Worm (Caenorhabditis elegans) whole organism, late embryonic: Measurements from ENCODE around the gene ZK792.7.

Experiments used
- C08G9.2 ChIP-seq: sonication (generic microtip); optimal IDR thresholded peaks from 2 replicates; lab custom pipeline; 2016; ENCODE audit warnings: mild to moderate bottlenecking, missing genetic modification characterization, moderate library complexity, missing compliant biosample characterization
- F13H6.1 ChIP-seq: sonication (generic microtip); optimal IDR thresholded peaks from 2 replicates; lab custom pipeline; 2016; ENCODE audit warnings: missing genetic modification characterization, missing compliant biosample characterization
- K02D7.2 ChIP-seq: sonication (generic microtip); optimal IDR thresholded peaks from 2 replicates; lab custom pipeline; 2017; ENCODE audit warnings: mild to moderate bottlenecking, missing genetic modification characterization, missing compliant biosample characterization
- K09A11.1 ChIP-seq: sonication (generic microtip); optimal IDR thresholded peaks from 2 replicates; lab custom pipeline; 2017; ENCODE audit warnings: antibody characterized with exemption, mild to moderate bottlenecking, missing genetic modification characterization, missing compliant biosample characterization; ENCODE audit not compliant: insufficient read depth
- T23F11.4 ChIP-seq: fragments of 200-800 bp; sonication (Bioruptor generic); optimal IDR thresholded peaks from 2 replicates; lab custom pipeline; 2018; ENCODE audit warnings: mild to moderate bottlenecking, missing genetic modification characterization, missing compliant biosample characterization
- ama-1 ChIP-seq: fragments of 150-350 bp; optimal IDR thresholded peaks from 2 replicates; lab custom pipeline; 2014
- ceh-14 ChIP-seq: sonication (generic microtip); optimal IDR thresholded peaks from 2 replicates; lab custom pipeline; 2016; ENCODE audit warnings: missing genotype, missing genetic modification characterization, missing compliant biosample characterization
- ceh-18 ChIP-seq: sonication (generic microtip); optimal IDR thresholded peaks from 2 replicates; lab custom pipeline; 2016; ENCODE audit warnings: missing genetic modification characterization, missing compliant biosample characterization
- ceh-19 ChIP-seq: fragments of 200-800 bp; sonication (Bioruptor generic); optimal IDR thresholded peaks from 2 replicates; lab custom pipeline; 2018; ENCODE audit warnings: mild to moderate bottlenecking, missing genetic modification characterization, missing compliant biosample characterization
- ceh-24 ChIP-seq: sonication (generic microtip); optimal IDR thresholded peaks from 2 replicates; lab custom pipeline; 2016; ENCODE audit warnings: mild to moderate bottlenecking, missing genetic modification characterization, missing compliant biosample characterization
- ceh-30 ChIP-seq: fragments of 150-350 bp; optimal IDR thresholded peaks from 2 replicates; lab custom pipeline; 2014; ENCODE audit warnings: missing biosample characterization, missing genetic modification characterization
- ceh-31 ChIP-seq: sonication (generic microtip); optimal IDR thresholded peaks from 2 replicates; lab custom pipeline; 2016; ENCODE audit warnings: missing genetic modification characterization, missing compliant biosample characterization
- ceh-34 ChIP-seq: sonication (generic microtip); optimal IDR thresholded peaks from 2 replicates; lab custom pipeline; 2016; ENCODE audit warnings: mild to moderate bottlenecking, missing genetic modification characterization, missing compliant biosample characterization
- ceh-45 ChIP-seq: fragments of 200-800 bp; sonication (Bioruptor generic); IDR thresholded peaks from 2 replicates; pipeline ENCODE4 v1.3.6; 2022; ENCODE audit warnings: missing genetic modification reagents, missing genetic modification characterization, missing compliant biosample characterization
- ceh-48 ChIP-seq: sonication (generic microtip); optimal IDR thresholded peaks from 2 replicates; lab custom pipeline; 2016; ENCODE audit warnings: missing genetic modification characterization, inconsistent platforms, missing compliant biosample characterization
- ceh-6 ChIP-seq: fragments of 200-800 bp; sonication (Bioruptor generic); optimal IDR thresholded peaks from 2 replicates; lab custom pipeline; 2018; ENCODE audit warnings: mild to moderate bottlenecking, missing genetic modification characterization, missing compliant biosample characterization
- dmd-4 ChIP-seq: sonication (generic microtip); optimal IDR thresholded peaks from 2 replicates; lab custom pipeline; 2016; ENCODE audit warnings: borderline replicate concordance, missing genetic modification characterization, missing compliant biosample characterization
- elt-2 ChIP-seq: sonication (generic microtip); optimal IDR thresholded peaks from 2 replicates; lab custom pipeline; 2016; ENCODE audit warnings: missing genetic modification reagents, missing genetic modification characterization, missing compliant biosample characterization
- elt-4 ChIP-seq: sonication (generic microtip); optimal IDR thresholded peaks from 2 replicates; lab custom pipeline; 2016; ENCODE audit warnings: missing genetic modification characterization, missing compliant biosample characterization
- ets-4 ChIP-seq: sonication (generic microtip); optimal IDR thresholded peaks from 2 replicates; lab custom pipeline; 2016; ENCODE audit warnings: missing genetic modification characterization, missing compliant biosample characterization
- eyg-1 ChIP-seq: sonication (generic microtip); optimal IDR thresholded peaks from 2 replicates; lab custom pipeline; 2016; ENCODE audit warnings: missing genotype, missing genetic modification characterization, missing compliant biosample characterization
- fax-1 ChIP-seq: sonication (generic microtip); optimal IDR thresholded peaks from 2 replicates; lab custom pipeline; 2016; ENCODE audit warnings: missing genotype, missing genetic modification characterization, missing compliant biosample characterization
- fkh-10 ChIP-seq: fragments of 150-350 bp; optimal IDR thresholded peaks from 2 replicates; lab custom pipeline; 2014; ENCODE audit warnings: missing biosample characterization, missing genetic modification reagents, missing genetic modification characterization
- hlh-13 ChIP-seq: fragments of 200-800 bp; sonication (Bioruptor generic); optimal IDR thresholded peaks from 2 replicates; lab custom pipeline; 2018; ENCODE audit warnings: mild to moderate bottlenecking, missing genetic modification characterization, missing compliant biosample characterization
- hlh-6 ChIP-seq: sonication (generic microtip); optimal IDR thresholded peaks from 2 replicates; lab custom pipeline; 2016; ENCODE audit warnings: missing genotype, missing genetic modification characterization, missing compliant biosample characterization
- lim-6 ChIP-seq: sonication (generic microtip); optimal IDR thresholded peaks from 2 replicates; lab custom pipeline; 2016; ENCODE audit warnings: missing genetic modification characterization, missing compliant biosample characterization
- madf-2 ChIP-seq: sonication (generic microtip); optimal IDR thresholded peaks from 2 replicates; lab custom pipeline; 2017; ENCODE audit warnings: missing genetic modification characterization, missing compliant biosample characterization
- mec-3 ChIP-seq: sonication (generic microtip); optimal IDR thresholded peaks from 2 replicates; lab custom pipeline; 2016; ENCODE audit warnings: borderline replicate concordance, missing genetic modification characterization, missing compliant biosample characterization
- nfya-1 ChIP-seq: sonication (generic microtip); optimal IDR thresholded peaks from 2 replicates; lab custom pipeline; 2017; ENCODE audit warnings: missing genetic modification characterization, mild to moderate bottlenecking, missing compliant biosample characterization, antibody characterized with exemption, moderate library complexity
- nhr-232 ChIP-seq: sonication (generic microtip); optimal IDR thresholded peaks from 2 replicates; lab custom pipeline; 2016; ENCODE audit warnings: missing genetic modification characterization, missing compliant biosample characterization
- npax-4 ChIP-seq: sonication (generic microtip); optimal IDR thresholded peaks from 2 replicates; lab custom pipeline; 2016; ENCODE audit warnings: missing genetic modification characterization, missing compliant biosample characterization
- pat-9 ChIP-seq: fragments of 200-800 bp; sonication (Bioruptor generic); optimal IDR thresholded peaks from 2 replicates; lab custom pipeline; 2018; ENCODE audit warnings: mild to moderate bottlenecking, missing genetic modification characterization, moderate library complexity, missing compliant biosample characterization
- pax-1 ChIP-seq: fragments of 150-350 bp; optimal IDR thresholded peaks from 2 replicates; lab custom pipeline; 2014; ENCODE audit warnings: missing biosample characterization, missing genetic modification characterization
- pqm-1 ChIP-seq: sonication (generic microtip); optimal IDR thresholded peaks from 2 replicates; lab custom pipeline; 2016; ENCODE audit warnings: missing genetic modification characterization, missing compliant biosample characterization
- ref-2 ChIP-seq: sonication (generic microtip); optimal IDR thresholded peaks from 2 replicates; lab custom pipeline; 2016; ENCODE audit warnings: missing genetic modification characterization, missing compliant biosample characterization
- rnt-1 ChIP-seq: sonication (generic microtip); optimal IDR thresholded peaks from 2 replicates; lab custom pipeline; 2016; ENCODE audit warnings: missing genetic modification characterization, missing compliant biosample characterization
- tbx-2 ChIP-seq: sonication (generic microtip); optimal IDR thresholded peaks from 2 replicates; lab custom pipeline; 2016; ENCODE audit warnings: missing genetic modification characterization, missing compliant biosample characterization
- tbx-7 ChIP-seq: sonication (generic microtip); optimal IDR thresholded peaks from 2 replicates; lab custom pipeline; 2016; ENCODE audit warnings: missing genotype, missing genetic modification characterization, missing compliant biosample characterization
- unc-55 ChIP-seq: sonication (generic microtip); optimal IDR thresholded peaks from 2 replicates; lab custom pipeline; 2017; ENCODE audit warnings: missing biosample characterization, missing genetic modification reagents, missing genetic modification characterization

The ZK792.7 gene

DNA sequence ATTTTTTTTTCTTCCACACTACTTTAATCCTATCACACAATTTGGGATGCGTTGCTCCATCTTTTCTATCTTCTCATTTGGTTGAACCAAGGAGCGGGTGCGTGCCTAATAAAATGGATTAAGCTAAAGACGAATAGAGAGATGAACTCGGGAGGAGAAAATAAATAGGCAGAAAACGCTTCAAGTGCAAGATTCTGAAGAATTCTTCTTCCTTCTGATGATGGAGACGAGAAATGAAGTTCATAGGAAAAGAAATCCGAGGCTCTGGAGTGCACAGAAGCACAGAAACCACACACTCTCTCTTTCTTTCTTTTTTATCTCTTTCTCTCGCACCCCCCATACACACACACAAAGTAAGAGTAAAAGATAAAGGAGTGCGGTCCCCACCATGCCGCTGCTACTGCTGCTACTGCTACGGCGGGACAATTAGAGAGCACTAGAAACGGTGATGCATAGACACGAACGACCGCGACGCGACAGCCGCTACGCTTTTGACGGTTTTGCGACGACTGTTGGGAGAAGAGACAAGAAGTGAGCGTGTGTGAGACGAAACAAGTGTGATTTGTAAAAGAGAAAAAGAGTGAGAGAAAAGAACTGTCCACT lies 2.1 kb upstream of the ZK792.7 start (continued):
- TF ChIP-seq elt-4 = no peak
- TF ChIP-seq fkh-10 = no peak
- peak; percentile 24 for TF ChIP-seq hlh-6
- peak; percentile 81 for TF ChIP-seq nfya-1 (tag; lab: Kevin White, UChicago)
- peak; percentile 1 for TF ChIP-seq tbx-7 (tag; lab: Kevin White, UChicago)
- peak; percentile 44 for TF ChIP-seq pqm-1 (tag; lab: Kevin White, UChicago)
- TF ChIP-seq ets-4 (tag; lab: Kevin White, UChicago) = no peak
- TF ChIP-seq npax-4 = no peak
- no peak for TF ChIP-seq ceh-48 (tag; lab: Kevin White, UChicago)
- TF ChIP-seq ceh-34 (tag; lab: Kevin White, UChicago) = peak; percentile 69
- no peak for TF ChIP-seq ama-1
- TF ChIP-seq ceh-14 (tag; lab: Kevin White, UChicago) = peak; percentile 6
- peak; percentile 81 for TF ChIP-seq rnt-1
- peak; percentile 73 for TF ChIP-seq ceh-19 (GFP tag; lab: Kevin White, UChicago)
- peak; percentile 85 for TF ChIP-seq ref-2 (tag; lab: Kevin White, UChicago)
- peak; percentile 46 for TF ChIP-seq F13H6.1 (tag; lab: Kevin White, UChicago)
- TF ChIP-seq elt-2 (tag; lab: Kevin White, UChicago) = peak; percentile 91
- no peak for TF ChIP-seq T23F11.4 (GFP tag; lab: Kevin White, UChicago)
- no peak for TF ChIP-seq K02D7.2 (tag; lab: Kevin White, UChicago)
- TF ChIP-seq lim-6 (tag; lab: Kevin White, UChicago) = no peak
- no peak for TF ChIP-seq C08G9.2 (tag; lab: Kevin White, UChicago)

DNA sequence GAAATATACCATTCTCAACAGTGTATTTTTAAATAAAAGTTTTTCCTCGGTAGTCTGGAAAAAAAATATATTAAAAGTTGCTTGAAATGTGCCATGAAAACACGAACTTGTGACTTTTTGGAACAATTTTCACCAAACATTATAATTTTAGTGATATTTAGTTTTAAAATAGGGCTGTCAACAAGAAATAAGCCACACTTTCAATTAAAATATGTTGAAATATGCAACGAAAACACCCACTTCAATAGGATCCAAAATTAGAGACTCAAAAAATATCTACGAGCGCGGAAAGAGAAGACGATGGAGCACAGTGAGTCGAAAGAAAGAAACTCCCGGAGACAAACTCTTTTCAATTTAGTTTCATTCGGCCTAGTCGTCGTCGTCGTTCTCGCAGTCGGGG lies 750 bp upstream of the ZK792.7 start, which contains the start of gene ZK792.12:
TSS of gene ZK792.12 (plus strand) at position 301 of the 400 bp plus-strand sequence.
- TF ChIP-seq rnt-1 = no peak
- no peak for TF ChIP-seq ceh-31 (tag; lab: Kevin White, UChicago)
- no peak for TF ChIP-seq mec-3 (tag; lab: Kevin White, UChicago)
- TF ChIP-seq fax-1 (tag; lab: Kevin White, UChicago) = no peak

DNA sequence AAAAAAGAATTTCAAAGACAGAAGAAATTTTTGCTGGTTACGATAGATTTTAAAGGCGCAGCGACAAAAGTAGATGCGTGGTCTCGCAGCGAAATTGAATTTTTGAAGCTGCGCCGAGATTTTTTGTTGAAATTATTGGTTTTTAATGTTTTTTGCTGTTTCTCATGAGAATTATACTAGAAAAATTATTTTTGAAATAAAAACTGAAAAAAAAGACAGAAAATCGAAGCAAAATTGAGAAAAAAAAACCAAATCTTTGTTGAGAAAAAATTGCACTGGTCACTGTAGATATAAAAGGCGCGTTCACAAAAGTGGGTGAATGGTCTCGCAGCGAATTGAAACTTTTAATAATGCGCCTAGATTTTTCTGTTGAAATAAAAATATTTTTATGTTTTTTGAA lies 1.4 kb downstream of the ZK792.7 start:
- TF ChIP-seq hlh-13 (GFP tag; lab: Kevin White, UChicago) (no peak), unc-55 (no peak), elt-2 (tag; lab: Kevin White, UChicago) (no peak), ceh-18 (tag; lab: Kevin White, UChicago) (no peak), ceh-45 (GFP tag; lab: Robert Waterston, UW) (no peak), pqm-1 (tag; lab: Kevin White, UChicago) (no peak), pax-1 (tag; lab: Kevin White, UChicago) (no peak), ceh-6 (GFP tag; lab: Kevin White, UChicago) (no peak), ceh-31 (tag; lab: Kevin White, UChicago) (no peak), ceh-24 (no peak), dmd-4 (no peak), fax-1 (tag; lab: Kevin White, UChicago) (no peak), nhr-232 (no peak), eyg-1 (no peak), tbx-2 (tag; lab: Kevin White, UChicago) (no peak), pat-9 (no peak), ceh-30 (tag; lab: Kevin White, UChicago) (no peak), madf-2 (tag; lab: Kevin White, UChicago) (no peak), K09A11.1 (tag; lab: Kevin White, UChicago) (no peak), ceh-19 (GFP tag; lab: Kevin White, UChicago) (no peak)
